In genomic region chrIII:3499850-3500249, ce11 we compare ENCODE assay signal across 5 worm cellular contexts.
TF ChIP-seq lines count a peak whose summit lies in the region.

No protein-coding gene starts in this region.

TF ChIP-seq in whole organism, L1 larva, 84 proteins besides CTCF, POLR2A, EP300 and RAD21 (continues in another document):
- peak; percentile 33 for TF ChIP-seq nhr-71 (tag; optimal IDR thresholded peaks at IDR 0.05; lab: Kevin White, UChicago)
- peak; percentile 31 for TF ChIP-seq isw-1 (GFP tag; IDR thresholded peaks at IDR 0.05; lab: Robert Waterston, UW)
- no peak for TF ChIP-seq egl-27 (tag; optimal IDR thresholded peaks at IDR 0.05; lab: Kevin White, UChicago)
- no peak for TF ChIP-seq nhr-237 (tag; optimal IDR thresholded peaks at IDR 0.05; lab: Kevin White, UChicago)
- no peak for TF ChIP-seq sup-37 (GFP tag; optimal IDR thresholded peaks at IDR 0.05; lab: Kevin White, UChicago)
- no peak for TF ChIP-seq pqm-1 (tag; optimal IDR thresholded peaks at IDR 0.05; lab: Kevin White, UChicago)
- TF ChIP-seq ceh-82 (tag; optimal IDR thresholded peaks at IDR 0.05; lab: Kevin White, UChicago) = peak in 2 of 3 experiments; percentile 5 to 18
- no peak for TF ChIP-seq lin-39 (tag; optimal IDR thresholded peaks at IDR 0.05; lab: Kevin White, UChicago)
- TF ChIP-seq ztf-11 (tag; optimal IDR thresholded peaks at IDR 0.05; lab: Kevin White, UChicago) = peak in 1 of 2 experiments; percentile 54
- no peak for TF ChIP-seq lin-35 (GFP tag; optimal IDR thresholded peaks at IDR 0.05; lab: Kevin White, UChicago)
- no peak for TF ChIP-seq mef-2 (tag; optimal IDR thresholded peaks at IDR 0.05; lab: Kevin White, UChicago)
- TF ChIP-seq elt-2 (tag; optimal IDR thresholded peaks at IDR 0.05; lab: Kevin White, UChicago) = no peak
- TF ChIP-seq nhr-76 (tag; optimal IDR thresholded peaks at IDR 0.05; lab: Kevin White, UChicago) = no peak
- no peak for TF ChIP-seq hlh-17 (GFP tag; optimal IDR thresholded peaks at IDR 0.05; lab: Kevin White, UChicago; ENCODE audit: borderline replicate concordance)
- TF ChIP-seq nhr-12 (tag; optimal IDR thresholded peaks at IDR 0.05; lab: Kevin White, UChicago) = no peak
- TF ChIP-seq nhr-84 (tag; optimal IDR thresholded peaks at IDR 0.05; lab: Kevin White, UChicago) = no peak
- no peak for TF ChIP-seq ets-5 (GFP tag; IDR thresholded peaks at IDR 0.05; lab: Robert Waterston, UW)
- peak; percentile 31 for TF ChIP-seq unc-86 (tag; optimal IDR thresholded peaks at IDR 0.05; lab: Kevin White, UChicago)
- no peak for TF ChIP-seq zag-1 (tag; optimal IDR thresholded peaks at IDR 0.05; lab: Kevin White, UChicago)

TF ChIP-seq in whole organism, L3 larva, 47 proteins besides CTCF, POLR2A, EP300 and RAD21:
- TF ChIP-seq ztf-11 (tag; optimal IDR thresholded peaks at IDR 0.05; lab: Kevin White, UChicago) = no peak
- no peak for TF ChIP-seq unc-62 (GFP tag; optimal IDR thresholded peaks at IDR 0.05; lab: Kevin White, UChicago)
- no peak for TF ChIP-seq egl-5 (tag; optimal IDR thresholded peaks at IDR 0.05; lab: Kevin White, UChicago)
- peak; percentile 3 for TF ChIP-seq jun-1 (tag; optimal IDR thresholded peaks at IDR 0.05; lab: Kevin White, UChicago)
- no peak for TF ChIP-seq mdl-1 (tag; optimal IDR thresholded peaks at IDR 0.05; lab: Kevin White, UChicago)
- TF ChIP-seq nfya-1 (tag; optimal IDR thresholded peaks at IDR 0.05; lab: Kevin White, UChicago; ENCODE audit: insufficient read depth) = no peak
- TF ChIP-seq daf-12 (tag; optimal IDR thresholded peaks at IDR 0.05; lab: Kevin White, UChicago) = no peak
- TF ChIP-seq nhr-23 (tag; optimal IDR thresholded peaks at IDR 0.05; lab: Kevin White, UChicago) = no peak
- TF ChIP-seq aly-2 (tag; optimal IDR thresholded peaks at IDR 0.05; lab: Kevin White, UChicago) = no peak

TF ChIP-seq in whole organism, early embryonic, 17 proteins besides CTCF, POLR2A, EP300 and RAD21:
- TF ChIP-seq B0310.2 (tag; optimal IDR thresholded peaks at IDR 0.05; lab: Kevin White, UChicago) (peak; percentile 97), ama-1 (optimal IDR thresholded peaks at IDR 0.05; lab: Kevin White, UChicago) (no peak), ceh-13 (GFP tag; optimal IDR thresholded peaks at IDR 0.05; lab: Kevin White, UChicago) (peak; percentile 96), flt-1 (GFP tag; IDR thresholded peaks at IDR 0.05; lab: Robert Waterston, UW) (peak; percentile 78), tbx-11 (GFP tag; IDR thresholded peaks at IDR 0.05; lab: Robert Waterston, UW) (peak; percentile 93), hnd-1 (tag; optimal IDR thresholded peaks at IDR 0.05; lab: Kevin White, UChicago) (peak; percentile 94), pes-1 (GFP tag; IDR thresholded peaks at IDR 0.05; lab: Robert Waterston, UW) (peak; percentile 97), hmbx-1 (tag; optimal IDR thresholded peaks at IDR 0.05; lab: Kevin White, UChicago) (peak; percentile 80), ets-7 (tag; optimal IDR thresholded peaks at IDR 0.05; lab: Kevin White, UChicago) (peak; percentile 99), hmg-4 (GFP tag; optimal IDR thresholded peaks at IDR 0.05; lab: Kevin White, UChicago) (peak; percentile 97), aly-1 (tag; optimal IDR thresholded peaks at IDR 0.05; lab: Kevin White, UChicago) (peak; percentile 98), sea-1 (GFP tag; conservative IDR thresholded peaks at IDR 0.05; lab: Robert Waterston, UW) (peak; percentile 94), F13C5.2 (tag; optimal IDR thresholded peaks at IDR 0.05; lab: Kevin White, UChicago) (peak; percentile 88), ceh-36 (tag; optimal IDR thresholded peaks at IDR 0.05; lab: Kevin White, UChicago) (peak; percentile 87), tra-4 (tag; optimal IDR thresholded peaks at IDR 0.05; lab: Kevin White, UChicago) (peak; percentile 97), scrt-1 (GFP tag; IDR thresholded peaks at IDR 0.05; lab: Robert Waterston, UW) (peak; percentile 81), tbx-37 (GFP tag; conservative IDR thresholded peaks at IDR 0.05; lab: Robert Waterston, UW) (peak; percentile 93)

TF ChIP-seq in whole organism, midembryonic, 9 proteins besides CTCF, POLR2A, EP300 and RAD21:
- peak; percentile 99 for TF ChIP-seq klf-2 (GFP tag; conservative IDR thresholded peaks at IDR 0.05; lab: Robert Waterston, UW)
- no peak for TF ChIP-seq med-1 (GFP tag; optimal IDR thresholded peaks at IDR 0.05; lab: Kevin White, UChicago; ENCODE audit: insufficient read depth)
- peak; percentile 94 for TF ChIP-seq ref-1 (GFP tag; conservative IDR thresholded peaks at IDR 0.05; lab: Robert Waterston, UW)
- peak; percentile 97 for TF ChIP-seq ztf-23 (GFP tag; IDR thresholded peaks at IDR 0.05; lab: Robert Waterston, UW)
- peak; percentile 89 for TF ChIP-seq ztf-29 (GFP tag; IDR thresholded peaks at IDR 0.05; lab: Robert Waterston, UW)
- peak; percentile 91 for TF ChIP-seq tab-1 (GFP tag; IDR thresholded peaks at IDR 0.05; lab: Robert Waterston, UW)
- peak; percentile 97 for TF ChIP-seq flt-1 (GFP tag; IDR thresholded peaks at IDR 0.05; lab: Robert Waterston, UW)
- peak; percentile 97 for TF ChIP-seq cog-1 (tag; optimal IDR thresholded peaks at IDR 0.05; lab: Kevin White, UChicago)
- TF ChIP-seq T22C8.4 (GFP tag; IDR thresholded peaks at IDR 0.05; lab: Robert Waterston, UW) = peak; percentile 93

TF ChIP-seq in whole organism, young adult, 124 proteins besides CTCF, POLR2A, EP300 and RAD21 (continues in another document):
- TF ChIP-seq hsf-1 (GFP tag; IDR thresholded peaks at IDR 0.05; lab: Robert Waterston, UW) (no peak), F57A8.1 (GFP tag; optimal IDR thresholded peaks at IDR 0.05; lab: Kevin White, UChicago) (no peak), Y67H2A.10 (GFP tag; conservative IDR thresholded peaks at IDR 0.05; lab: Robert Waterston, UW) (0 out of 2 replicates have a peak, but pooled peaks have one; percentile 36), madf-8 (GFP tag; conservative IDR thresholded peaks at IDR 0.05; lab: Robert Waterston, UW) (no peak), F37B4.10 (GFP tag; IDR thresholded peaks at IDR 0.05; lab: Robert Waterston, UW) (no peak), let-607 (tag; optimal IDR thresholded peaks at IDR 0.05; lab: Kevin White, UChicago) (no peak), Y53F4B.3 (GFP tag; IDR thresholded peaks at IDR 0.05; lab: Robert Waterston, UW) (no peak), F23B12.7 (tag; optimal IDR thresholded peaks at IDR 0.05; lab: Kevin White, UChicago; ENCODE audit: insufficient read depth) (no peak), efl-1 (GFP tag; optimal IDR thresholded peaks at IDR 0.05; lab: Kevin White, UChicago) (no peak), lin-54 (GFP tag; optimal IDR thresholded peaks at IDR 0.05; lab: Kevin White, UChicago) (peak; percentile 11), pbrm-1 (GFP tag; IDR thresholded peaks at IDR 0.05; lab: Robert Waterston, UW) (peak; percentile 22; the same call in 1 of the 2 replicates), mel-28 (tag; optimal IDR thresholded peaks at IDR 0.05; lab: Kevin White, UChicago; ENCODE audit: borderline replicate concordance) (no peak), C06A6.2 (GFP tag; conservative IDR thresholded peaks at IDR 0.05; lab: Robert Waterston, UW) (no peak), T26A5.8 (tag; optimal IDR thresholded peaks at IDR 0.05; lab: Kevin White, UChicago) (no peak), lsl-1 (GFP tag; optimal IDR thresholded peaks at IDR 0.05; lab: Kevin White, UChicago) (peak; percentile 10), cebp-1 (GFP tag; IDR thresholded peaks at IDR 0.05; lab: Robert Waterston, UW) (no peak), cebp-1 (tag; optimal IDR thresholded peaks at IDR 0.05; lab: Kevin White, UChicago) (peak; percentile 25), F52B5.7 (tag; optimal IDR thresholded peaks at IDR 0.05; lab: Kevin White, UChicago) (no peak), madf-6 (GFP tag; IDR thresholded peaks at IDR 0.05; lab: Robert Waterston, UW) (peak; percentile 41), nhr-120 (GFP tag; IDR thresholded peaks at IDR 0.05; lab: Robert Waterston, UW) (no peak), F33H1.4 (GFP tag; IDR thresholded peaks at IDR 0.05; lab: Robert Waterston, UW) (0 out of 2 replicates have a peak, but pooled peaks have one; percentile 28), unc-130 (GFP tag; optimal IDR thresholded peaks at IDR 0.05; lab: Kevin White, UChicago) (no peak), ets-4 (GFP tag; optimal IDR thresholded peaks at IDR 0.05; lab: Kevin White, UChicago) (no peak), aptf-2 (GFP tag; conservative IDR thresholded peaks at IDR 0.05; lab: Robert Waterston, UW) (0 out of 2 replicates have a peak, but pooled peaks have one; percentile 50), ceh-27 (GFP tag; optimal IDR thresholded peaks at IDR 0.05; lab: Kevin White, UChicago) (peak; percentile 39), attf-3 (GFP tag; conservative IDR thresholded peaks at IDR 0.05; lab: Robert Waterston, UW) (peak; percentile 57; the same call in 1 of the 2 replicates), ceh-79 (tag; optimal IDR thresholded peaks at IDR 0.05; lab: Kevin White, UChicago) (no peak), rec-8 (tag; optimal IDR thresholded peaks at IDR 0.05; lab: Kevin White, UChicago) (no peak), zfh-2 (GFP tag; conservative IDR thresholded peaks at IDR 0.05; lab: Robert Waterston, UW) (no peak), ceh-100 (GFP tag; IDR thresholded peaks at IDR 0.05; lab: Robert Waterston, UW) (peak; percentile 96), hrde-1 (tag; optimal IDR thresholded peaks at IDR 0.05; lab: Kevin White, UChicago; ENCODE audit: borderline replicate concordance) (no peak), attf-5 (GFP tag; optimal IDR thresholded peaks at IDR 0.05; lab: Kevin White, UChicago) (peak; percentile 12), ztf-28 (GFP tag; IDR thresholded peaks at IDR 0.05; lab: Robert Waterston, UW) (peak; percentile 74; the same call in 1 of the 2 replicates), unc-62 (GFP tag; optimal IDR thresholded peaks at IDR 0.05; lab: Kevin White, UChicago) (no peak), let-526 (GFP tag; IDR thresholded peaks at IDR 0.05; lab: Robert Waterston, UW) (peak; percentile 72; the same call in 1 of the 2 replicates), him-1 (tag; optimal IDR thresholded peaks at IDR 0.05; lab: Kevin White, UChicago) (no peak), ztf-18 (tag; optimal IDR thresholded peaks at IDR 0.05; lab: Kevin White, UChicago) (peak; percentile 18), chd-7 (tag; optimal IDR thresholded peaks at IDR 0.05; lab: Kevin White, UChicago) (peak; percentile 18), ztf-26 (tag; optimal IDR thresholded peaks at IDR 0.05; lab: Kevin White, UChicago) (no peak), ceh-91 (GFP tag; IDR thresholded peaks at IDR 0.05; lab: Robert Waterston, UW) (no peak), F57C9.4 (tag; optimal IDR thresholded peaks at IDR 0.05; lab: Kevin White, UChicago) (no peak), bed-2 (GFP tag; IDR thresholded peaks at IDR 0.05; lab: Robert Waterston, UW) (0 out of 2 replicates have a peak, but pooled peaks have one; percentile 35), D2030.7 (GFP tag; IDR thresholded peaks at IDR 0.05; lab: Robert Waterston, UW) (0 out of 2 replicates have a peak, but pooled peaks have one; percentile 20), attf-6 (GFP tag; IDR thresholded peaks at IDR 0.05; lab: Robert Waterston, UW) (no peak)

Comparison
In these comparisons a context has a peak if more than half of its experiments do, and no peak if none do; other contexts are left out.
1. Of the 8 proteins assayed by ChIP-seq in both whole organism, young adult and whole organism, L1 larva: peak only in whole organism, young adult: none; only in whole organism, L1 larva: efl-1 and nhr-90; in both: none; in neither: 6.